Worm (Caenorhabditis elegans): ENCODE results near the gene F55H2.5.

ce11 chrIII:9490783-9491547 lies 20.3 kb upstream of the F55H2.5 start, which contains the start of the genes dars-1 and ctr-9:
- TF ChIP-seq ztf-11 (tag; optimal IDR thresholded peaks at IDR 0.05) (no peak), snpc-4 (tag; optimal IDR thresholded peaks at IDR 0.05) (no peak), ceh-43 (GFP tag; optimal IDR thresholded peaks at IDR 0.05) (no peak), mls-2 (tag; optimal IDR thresholded peaks at IDR 0.05) (no peak)

All from whole organism, mixed stage, embryonic.